Fruit fly (Drosophila melanogaster): Measurements from ENCODE around the gene CG43133.
A peak's percentile ranks its signal among the peaks of the same experiment; 100 is the strongest.

CG43133 gene

DNA sequence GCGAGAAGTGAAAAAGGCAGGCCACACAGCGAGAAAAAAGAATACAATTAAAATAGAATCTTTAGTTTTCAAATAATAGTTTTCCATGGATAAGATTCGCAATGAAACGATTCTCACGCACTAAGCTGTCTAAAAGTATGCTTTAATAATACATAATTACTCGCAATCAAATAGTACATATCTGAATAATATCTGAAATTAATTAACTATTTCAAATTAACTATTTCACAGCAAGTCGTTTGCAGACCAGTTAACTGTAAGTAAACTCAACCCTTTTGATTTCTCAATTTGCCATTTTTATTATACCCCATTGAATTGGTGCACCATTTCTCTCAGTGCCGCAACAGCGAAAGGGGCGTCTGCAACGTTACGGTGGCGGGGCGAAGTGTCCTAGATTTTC lies 4.5 kb downstream of the CG43133 start:
- no peak for TF ChIP-seq CG33557 (GFP tag; optimal IDR thresholded peaks at IDR 0.05)
- no peak for TF ChIP-seq tin (GFP tag; optimal IDR thresholded peaks at IDR 0.05)
- no peak for TF ChIP-seq Hmx (GFP tag; optimal IDR thresholded peaks at IDR 0.05)
- TF ChIP-seq CG11695 (GFP tag; IDR thresholded peaks at IDR 0.05): no peak
- TF ChIP-seq CG16813 (GFP tag; IDR thresholded peaks at IDR 0.05; ENCODE audit: partially characterized antibody): no peak
- TF ChIP-seq nerfin-1 (tag; optimal IDR thresholded peaks at IDR 0.05): no peak
- TF ChIP-seq CG1602 (GFP tag; optimal IDR thresholded peaks at IDR 0.05): no peak
- no peak for TF ChIP-seq CG8281 (tag; optimal IDR thresholded peaks at IDR 0.05)
- no peak for TF ChIP-seq dimm (GFP tag; IDR thresholded peaks at IDR 0.05)
- TF ChIP-seq CG4404 (GFP tag; IDR thresholded peaks at IDR 0.05): no peak
- TF ChIP-seq Gsc (GFP tag; IDR thresholded peaks at IDR 0.05): no peak
- TF ChIP-seq CG32767 (GFP tag; IDR thresholded peaks at IDR 0.05): no peak
- TF ChIP-seq CG17385 (GFP tag; optimal IDR thresholded peaks at IDR 0.05): no peak
- no peak for TF ChIP-seq tll (GFP tag; optimal IDR thresholded peaks at IDR 0.05)
- TF ChIP-seq CG10462 (GFP tag; optimal IDR thresholded peaks at IDR 0.05): no peak
- no peak for TF ChIP-seq CG18764 (GFP tag; optimal IDR thresholded peaks at IDR 0.05)
- no peak for TF ChIP-seq pzg (GFP tag; optimal IDR thresholded peaks at IDR 0.05)
- no peak for TF ChIP-seq trh (GFP tag; optimal IDR thresholded peaks at IDR 0.05)
- peak; percentile 7 for TF ChIP-seq zfh2 (GFP tag; optimal IDR thresholded peaks at IDR 0.05)
- no peak for TF ChIP-seq Rfx (GFP tag; IDR thresholded peaks at IDR 0.05)
- TF ChIP-seq ATbp (GFP tag; optimal IDR thresholded peaks at IDR 0.05): no peak
- no peak for TF ChIP-seq CG15601 (tag; optimal IDR thresholded peaks at IDR 0.05)
- TF ChIP-seq hth (optimal IDR thresholded peaks at IDR 0.05): no peak
- no peak for TF ChIP-seq pita (GFP tag; optimal IDR thresholded peaks at IDR 0.05)
- no peak for TF ChIP-seq Jarid2 (GFP tag; optimal IDR thresholded peaks at IDR 0.05)
- no peak for TF ChIP-seq CG17568 (GFP tag; optimal IDR thresholded peaks at IDR 0.05)
- TF ChIP-seq CG15479 (GFP tag; optimal IDR thresholded peaks at IDR 0.05): no peak
- peak; percentile 66 for TF ChIP-seq lab (GFP tag; optimal IDR thresholded peaks at IDR 0.05)
- no peak for TF ChIP-seq CG8924 (tag; optimal IDR thresholded peaks at IDR 0.05)
- peak; percentile 62 for TF ChIP-seq CG2678 (tag; optimal IDR thresholded peaks at IDR 0.05)
- no peak for TF ChIP-seq org-1 (GFP tag; optimal IDR thresholded peaks at IDR 0.05)
- TF ChIP-seq CG30020 (tag; optimal IDR thresholded peaks at IDR 0.05): no peak
- no peak for TF ChIP-seq Nf-YA (GFP tag; IDR thresholded peaks at IDR 0.05)
- TF ChIP-seq dmrt11E (tag; optimal IDR thresholded peaks at IDR 0.05): no peak
- TF ChIP-seq crc (GFP tag; optimal IDR thresholded peaks at IDR 0.05): no peak
- TF ChIP-seq Nf-YC (tag; optimal IDR thresholded peaks at IDR 0.05): peak; percentile 2
- TF ChIP-seq CG15514 (GFP tag; optimal IDR thresholded peaks at IDR 0.05): no peak
- TF ChIP-seq CG2120 (GFP tag; optimal IDR thresholded peaks at IDR 0.05): peak; percentile 51
- TF ChIP-seq bcd (GFP tag; optimal IDR thresholded peaks at IDR 0.05): peak; percentile 30
- no peak for TF ChIP-seq otp (GFP tag; IDR thresholded peaks at IDR 0.05)
- no peak for TF ChIP-seq rib (GFP tag; IDR thresholded peaks at IDR 0.05)
- no peak for TF ChIP-seq GATAe (GFP tag; conservative IDR thresholded peaks at IDR 0.05)
- no peak for TF ChIP-seq NFAT (GFP tag; IDR thresholded peaks at IDR 0.05)
- no peak for TF ChIP-seq vfl (GFP tag; optimal IDR thresholded peaks at IDR 0.05)
- peak; percentile 39 for TF ChIP-seq CoRest (tag; optimal IDR thresholded peaks at IDR 0.05)
- TF ChIP-seq CG7839 (tag; optimal IDR thresholded peaks at IDR 0.05): peak; percentile 55
- TF ChIP-seq usp (GFP tag; optimal IDR thresholded peaks at IDR 0.05): no peak
- TF ChIP-seq ftz-f1 (GFP tag; optimal IDR thresholded peaks at IDR 0.05): no peak
- peak; percentile 3 for TF ChIP-seq CG9437 (GFP tag; optimal IDR thresholded peaks at IDR 0.05)
- no peak for TF ChIP-seq wdn (GFP tag; IDR thresholded peaks at IDR 0.05)
- TF ChIP-seq CG14441 (GFP tag; IDR thresholded peaks at IDR 0.05): no peak
- TF ChIP-seq CG13123 (GFP tag; optimal IDR thresholded peaks at IDR 0.05): no peak
